Worm (Caenorhabditis elegans): ENCODE data around the gene F41C3.1.

- TF ChIP-seq flt-1 (GFP tag; IDR thresholded peaks at IDR 0.05) = no peak
- TF ChIP-seq ref-1 (GFP tag; conservative IDR thresholded peaks at IDR 0.05) = no peak
- TF ChIP-seq cog-1 (tag; optimal IDR thresholded peaks at IDR 0.05) = no peak
- TF ChIP-seq ztf-23 (GFP tag; IDR thresholded peaks at IDR 0.05) = no peak
- no peak for TF ChIP-seq T22C8.4 (GFP tag; IDR thresholded peaks at IDR 0.05)
- TF ChIP-seq ztf-29 (GFP tag; IDR thresholded peaks at IDR 0.05) = no peak
Observed at ce11 chrII:4737348-4737747, 14.8 kb upstream of the F41C3.1 start, which contains the start of gene ctsa-1.1.
